Worm (Caenorhabditis elegans) whole organism, mixed stage, embryonic: ENCODE results near the gene F23H12.3.

Experiments used
- elt-1 ChIP-seq: sonication (generic microtip); optimal IDR thresholded peaks from 2 replicates; lab custom pipeline; 2017; ENCODE audit warnings: missing genetic modification characterization, mild to moderate bottlenecking, missing compliant biosample characterization, antibody characterized with exemption, moderate library complexity, borderline replicate concordance; ENCODE audit not compliant: insufficient read depth
- elt-3 ChIP-seq: fragments of 150-350 bp; optimal IDR thresholded peaks from 2 replicates; lab custom pipeline; 2014; ENCODE audit warnings: missing biosample characterization, missing genetic modification characterization
- mab-5 ChIP-seq: fragments of 150-350 bp; optimal IDR thresholded peaks from 2 replicates; lab custom pipeline; 2014; ENCODE audit warnings: missing biosample characterization, missing genetic modification characterization
- ztf-11 ChIP-seq: fragments of 150-350 bp; optimal IDR thresholded peaks from 2 replicates; lab custom pipeline; 2014; ENCODE audit warnings: missing biosample characterization, missing genetic modification characterization

- no peak for TF ChIP-seq mab-5 (tag; lab: Kevin White, UChicago)
- no peak for TF ChIP-seq elt-3
- no peak for TF ChIP-seq elt-1 (tag; lab: Kevin White, UChicago)
- no peak for TF ChIP-seq ztf-11 (tag; lab: Kevin White, UChicago)
Measured at ce11 chrV:12316076-12316475, 28.9 kb upstream of the F23H12.3 start.
